Fruit fly (Drosophila melanogaster) whole organism, pupa: ENCODE data around the gene CG3448.

Source experiments
- CG4496 ChIP-seq: fragments of 200-800 bp; sonication (Bioruptor generic); IDR thresholded peaks from 3 replicates; pipeline ENCODE4 v1.3.6; 2022; ENCODE audit warnings: missing biosample characterization, missing genetic modification characterization
- CG8301 ChIP-seq: fragments of 200-800 bp; sonication (Bioruptor generic); optimal IDR thresholded peaks from 2 replicates; lab custom pipeline; 2018; ENCODE audit warnings: missing biosample characterization, mild to moderate bottlenecking, missing genetic modification characterization
- CG9948 ChIP-seq: fragments of 200-800 bp; sonication (Bioruptor generic); optimal IDR thresholded peaks from 2 replicates; lab custom pipeline; 2018; ENCODE audit warnings: missing biosample characterization, mild to moderate bottlenecking, missing genetic modification characterization, moderate library complexity
- D1 ChIP-seq: fragments of 200-800 bp; sonication (Bioruptor generic); optimal IDR thresholded peaks from 2 replicates; lab custom pipeline; 2018; ENCODE audit warnings: missing biosample characterization, mild to moderate bottlenecking, missing genetic modification characterization, moderate library complexity
- EcR ChIP-seq: fragments of 200-800 bp; sonication (Bioruptor generic); optimal IDR thresholded peaks from 3 replicates; lab custom pipeline; 2019; ENCODE audit warnings: missing biosample characterization, missing genetic modification characterization, mild to moderate bottlenecking, moderate library complexity, missing genetic modification reagents
- Ets98B ChIP-seq: fragments of 200-800 bp; sonication (Bioruptor generic); IDR thresholded peaks from 2 replicates; pipeline ENCODE4 v1.3.6; 2022; ENCODE audit warnings: missing biosample characterization, missing genetic modification characterization
- Snoo ChIP-seq: fragments of 200-800 bp; sonication (Bioruptor generic); optimal IDR thresholded peaks from 3 replicates; lab custom pipeline; 2017; ENCODE audit warnings: missing biosample characterization, mild to moderate bottlenecking, missing genetic modification characterization, inconsistent platforms
- rn ChIP-seq: fragments of 200-800 bp; sonication (Bioruptor generic); IDR thresholded peaks from 2 replicates; pipeline ENCODE4 v1.3.6; 2022; ENCODE audit warnings: missing biosample characterization, missing genetic modification characterization

DNA sequence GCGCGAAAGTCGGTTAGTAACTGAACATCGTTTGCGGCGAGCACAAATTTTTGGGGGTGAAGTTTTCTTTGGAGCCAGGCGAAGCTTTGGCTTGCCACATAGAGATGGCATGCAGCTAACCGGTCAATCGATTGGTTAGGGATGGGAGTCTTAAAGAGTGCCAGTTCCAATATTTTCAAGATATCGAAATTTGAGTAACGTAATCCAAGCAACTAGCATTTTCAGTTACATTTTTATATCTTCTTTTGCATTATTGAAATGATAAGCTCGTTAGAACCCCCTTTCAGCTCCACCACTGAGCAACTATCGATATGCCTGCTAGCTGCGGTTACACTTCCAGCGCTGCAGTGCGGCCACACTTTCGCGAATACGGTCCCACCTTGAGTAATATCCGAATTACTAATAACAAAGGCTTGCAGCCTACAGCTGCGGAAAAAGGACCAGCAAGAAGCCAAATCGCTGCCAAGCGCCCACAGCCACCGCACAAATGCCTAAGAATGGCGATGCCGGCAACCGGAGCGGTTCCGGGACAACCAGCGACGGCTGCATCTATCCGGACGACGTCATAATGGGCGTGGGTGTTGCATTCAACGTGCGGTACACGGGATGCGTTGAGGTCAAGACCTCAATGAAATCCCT is 24.6 kb downstream of the CG3448 start, which contains the start of the genes Atat and Shc:
- peak; percentile 11 for TF ChIP-seq EcR (GFP tag; lab: Kevin White, UChicago)
- TF ChIP-seq D1 (tag; lab: Kevin White, UChicago), result peak; percentile 54
- peak; percentile 99 for TF ChIP-seq Ets98B (GFP tag; lab: Robert Waterston, UW)
- TF ChIP-seq CG4496 (GFP tag; lab: Robert Waterston, UW), result peak; percentile 99
- TF ChIP-seq rn (GFP tag; lab: Robert Waterston, UW), result peak; percentile 99
- peak; percentile 99 for TF ChIP-seq Snoo (tag; lab: Kevin White, UChicago)
- peak; percentile 96 for TF ChIP-seq CG8301 (tag; lab: Kevin White, UChicago)
- peak; percentile 98 for TF ChIP-seq CG9948 (tag; lab: Kevin White, UChicago)
